Worm (Caenorhabditis elegans) whole organism, dauer: ENCODE data around the gene npax-3.

Experiments
- unc-62 ChIP-seq: sonication (generic microtip); optimal IDR thresholded peaks from 2 replicates; lab custom pipeline; 2017; ENCODE audit warnings: missing biosample characterization, missing genetic modification reagents, missing genetic modification characterization

npax-3 gene

DNA sequence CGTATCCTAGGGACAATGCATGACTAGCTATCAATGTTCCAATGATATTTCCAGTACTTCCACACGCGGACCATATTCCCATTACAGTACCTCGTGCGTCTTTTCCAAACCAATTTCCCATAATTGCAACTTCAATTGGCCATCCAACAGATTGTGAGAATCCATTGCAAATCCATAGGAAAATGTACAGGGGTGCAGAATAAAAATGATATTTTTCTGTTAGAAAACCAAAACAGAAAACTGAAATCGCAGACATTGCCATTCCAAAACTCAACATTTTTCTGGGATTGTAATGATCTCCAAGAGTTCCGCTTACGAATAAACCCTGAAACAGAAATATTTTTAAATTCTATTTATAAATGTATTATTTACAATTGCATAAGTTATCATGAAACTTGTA, 23.2 kb upstream of the npax-3 start:
- TF ChIP-seq unc-62 = no peak

ce11 chrIV:10842705-10843364, 14.9 kb upstream of the npax-3 start, which contains the start of gene T11G6.5:
Gene T11G6.5 (minus strand): TSS chrIV:10842755.
- no peak for TF ChIP-seq unc-62

DNA sequence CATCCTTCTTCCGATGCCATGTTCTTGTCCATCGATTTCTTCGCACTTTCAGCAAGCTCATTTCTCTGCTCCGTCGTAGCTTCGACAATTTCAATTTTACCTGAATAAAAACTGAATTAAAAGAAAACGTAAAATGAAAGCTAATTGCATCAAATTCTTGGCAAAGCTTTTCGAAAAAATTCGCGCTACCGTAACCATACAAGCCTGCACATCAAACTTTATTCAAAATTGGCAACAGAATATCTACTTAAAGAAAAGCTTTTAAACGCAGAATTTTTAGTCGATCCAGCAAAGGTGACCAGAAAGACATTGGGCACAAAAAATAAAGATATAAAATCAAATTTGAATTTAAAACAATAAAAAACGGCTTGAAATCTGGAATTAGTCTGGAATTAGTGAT, 14.3 kb upstream of the npax-3 start:
- no peak for TF ChIP-seq unc-62

ce11 chrIV:10832148-10832547, 4.2 kb upstream of the npax-3 start, which contains the start of gene best-15:
Gene best-15 (minus strand): TSS chrIV:10832248.
- no peak for TF ChIP-seq unc-62

- no peak for TF ChIP-seq unc-62
Measured at ce11 chrIV:10826029-10826428, 1.9 kb downstream of the npax-3 start.

DNA sequence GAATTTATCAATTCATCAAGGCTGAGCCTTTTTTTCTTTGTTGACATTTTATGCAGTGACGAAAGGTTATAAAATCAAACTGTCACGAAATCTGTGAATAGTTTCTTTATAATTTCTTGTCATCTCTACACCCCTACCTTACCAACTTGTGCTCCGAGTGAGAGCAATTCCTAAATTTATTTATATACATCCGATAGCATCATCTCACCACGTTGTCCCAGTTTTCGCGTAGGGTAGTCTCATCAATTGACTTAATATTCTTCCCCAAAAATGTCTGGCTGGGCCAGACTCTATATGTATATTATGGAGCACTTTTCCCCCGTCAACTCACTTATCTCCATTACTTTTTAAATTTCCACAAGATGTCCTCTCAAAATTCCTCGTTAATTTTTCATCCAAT, 2.6 kb downstream of the npax-3 start:
- TF ChIP-seq unc-62 = no peak

ce11 chrIV:10821672-10822304, 6.2 kb downstream of the npax-3 start:
- TF ChIP-seq unc-62 = peak; percentile 71

DNA sequence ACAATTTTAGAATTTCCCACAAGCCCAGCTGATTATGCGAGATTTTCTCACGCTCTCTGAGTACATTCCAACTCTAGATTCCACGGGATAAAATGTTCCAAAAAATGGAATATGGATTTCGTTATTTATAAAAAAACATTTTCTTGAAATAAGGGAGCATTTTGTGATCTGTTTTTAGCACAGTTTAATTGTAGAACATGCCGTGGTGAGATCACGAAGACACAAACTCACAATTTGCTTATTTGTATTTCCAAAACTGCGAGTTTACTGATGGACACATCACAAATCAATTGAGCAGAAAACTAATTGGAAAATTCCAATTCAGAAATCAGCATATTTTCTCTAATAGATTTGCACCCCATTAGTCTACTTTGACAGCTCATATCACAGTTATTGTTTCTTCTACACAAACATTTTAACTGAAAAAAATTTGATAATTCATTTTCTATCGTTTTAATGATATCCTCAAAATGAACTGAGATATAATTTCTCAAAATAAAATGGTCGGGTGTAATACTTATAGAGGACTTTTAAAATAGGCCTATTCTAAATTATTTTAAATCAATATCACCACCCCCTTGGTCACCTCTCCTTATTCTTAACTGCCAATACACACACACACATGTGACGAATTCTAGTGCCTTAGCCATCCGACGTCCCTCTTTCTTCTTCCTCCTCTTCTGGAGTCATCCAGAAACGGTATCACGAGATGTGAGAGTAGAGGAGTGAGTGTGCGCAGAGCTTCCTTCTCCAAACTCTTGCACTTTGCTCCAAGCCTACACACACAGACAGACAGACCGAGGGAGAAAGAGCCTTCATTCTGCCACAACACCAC, 6.9 kb downstream of the npax-3 start:
- TF ChIP-seq unc-62 = no peak

- no peak for TF ChIP-seq unc-62
Measured at ce11 chrIV:10820114-10820513, 7.8 kb downstream of the npax-3 start.

ce11 chrIV:10819049-10819448, 8.9 kb downstream of the npax-3 start:
- no peak for TF ChIP-seq unc-62

DNA sequence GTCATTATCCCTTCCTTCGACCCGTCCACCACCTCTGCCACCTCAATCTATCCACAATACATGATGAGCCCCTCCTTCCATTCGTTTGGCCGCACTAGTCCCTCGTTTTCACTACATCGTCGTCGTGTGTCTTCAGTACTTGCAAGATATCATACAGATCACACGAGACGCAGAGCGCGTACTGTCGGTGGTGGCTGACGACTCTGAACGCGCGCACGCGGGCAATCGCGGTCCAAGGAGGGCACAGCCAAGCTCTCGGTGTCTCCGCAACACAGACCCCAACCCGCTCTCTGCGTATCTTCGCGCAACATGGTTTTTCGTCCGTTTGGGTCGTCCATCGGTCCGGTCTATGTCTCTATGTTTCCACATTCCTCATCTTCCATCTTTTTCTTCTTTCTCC, 10.9 kb downstream of the npax-3 start:
- TF ChIP-seq unc-62 = no peak

DNA sequence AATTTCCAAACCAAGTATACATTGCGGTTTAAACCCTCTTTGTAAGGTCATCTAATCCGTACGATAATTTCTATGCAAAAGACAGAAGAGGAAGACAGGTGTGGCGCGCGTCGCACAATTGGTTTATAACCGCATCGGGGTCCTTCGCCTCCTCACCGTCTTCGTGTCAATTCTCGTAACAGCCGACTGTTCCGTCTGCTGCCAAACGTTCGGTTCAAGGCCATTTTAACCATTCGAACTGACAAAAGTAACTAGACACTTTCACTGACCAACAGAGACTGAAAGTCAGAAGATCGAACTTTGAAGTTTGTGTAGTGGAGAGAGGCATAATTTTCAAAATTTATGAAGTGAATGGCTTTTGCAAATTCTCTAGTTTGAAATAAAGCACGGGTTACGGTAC, 12.0 kb downstream of the npax-3 start:
- TF ChIP-seq unc-62 = no peak

ce11 chrIV:10812099-10812498, 15.8 kb downstream of the npax-3 start, which contains the start of gene miz-1:
Gene miz-1 (plus strand): TSS chrIV:10812399.
- no peak for TF ChIP-seq unc-62

DNA sequence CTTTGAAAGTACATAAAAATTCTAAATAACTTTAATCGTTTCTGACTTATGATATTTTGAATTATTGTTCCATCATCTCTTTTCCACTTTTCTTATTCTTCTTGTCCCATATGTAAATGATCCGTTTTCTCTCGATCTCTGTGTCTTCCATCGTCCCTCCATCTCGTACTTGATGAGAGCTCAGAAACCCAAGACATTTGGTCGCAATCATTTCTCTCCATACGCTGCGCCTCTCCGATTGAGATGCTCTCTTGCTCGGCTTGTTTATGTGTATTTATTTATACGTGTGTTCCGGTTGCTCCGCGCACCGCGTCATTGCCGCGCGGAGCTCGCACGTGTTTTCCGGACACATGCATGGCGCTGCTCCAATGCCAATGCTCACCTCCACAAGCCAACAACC, 16.6 kb downstream of the npax-3 start:
- no peak for TF ChIP-seq unc-62

- no peak for TF ChIP-seq unc-62
Measured at ce11 chrIV:10810820-10811219, 17.1 kb downstream of the npax-3 start.

DNA sequence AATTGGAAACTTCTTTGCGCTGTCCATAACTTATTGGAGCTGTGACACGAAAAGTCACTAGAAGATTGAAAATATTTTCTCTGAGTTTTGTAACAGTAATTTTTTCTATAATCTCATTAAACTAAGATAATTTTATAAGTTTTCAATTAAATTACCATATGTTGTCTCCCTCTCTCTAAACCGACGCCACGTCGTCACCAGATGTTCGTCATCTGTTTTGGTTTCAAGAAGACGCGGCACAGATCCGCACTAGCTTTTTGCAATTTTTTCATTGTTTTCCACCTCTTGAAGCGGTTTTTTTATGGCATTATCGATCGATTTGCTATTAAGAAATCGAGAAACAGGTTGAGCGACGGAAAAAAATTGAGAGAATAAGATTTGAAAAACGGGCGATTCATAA, 24.0 kb downstream of the npax-3 start:
- TF ChIP-seq unc-62 = no peak

ce11 chrIV:10799354-10799753, 28.6 kb downstream of the npax-3 start, which contains the start of gene zipt-2.1:
Gene zipt-2.1 (plus strand): TSS chrIV:10799654.
- TF ChIP-seq unc-62 = no peak
